Fruit fly (Drosophila melanogaster) whole organism, pupa: ENCODE results near the gene CG5639.

ENCODE experiments used
- CG15710 ChIP-seq: fragments of 200-800 bp; sonication (Bioruptor generic); optimal IDR thresholded peaks from 2 replicates; lab custom pipeline; 2018; ENCODE audit warnings: missing biosample characterization, mild to moderate bottlenecking, missing genetic modification characterization, moderate library complexity
- CG17806 ChIP-seq: fragments of 200-800 bp; sonication (Bioruptor generic); optimal IDR thresholded peaks from 2 replicates; lab custom pipeline; 2018; ENCODE audit warnings: missing biosample characterization, mild to moderate bottlenecking, missing genetic modification characterization, moderate library complexity
- CG32121 ChIP-seq: fragments of 200-800 bp; sonication (Bioruptor generic); IDR thresholded peaks from 2 replicates; pipeline ENCODE4 v1.3.6; 2022; ENCODE audit warnings: missing biosample characterization, missing genetic modification characterization
- CG4496 ChIP-seq: fragments of 200-800 bp; sonication (Bioruptor generic); IDR thresholded peaks from 3 replicates; pipeline ENCODE4 v1.3.6; 2022; ENCODE audit warnings: missing biosample characterization, missing genetic modification characterization
- CG8159 ChIP-seq: fragments of 200-800 bp; sonication (Bioruptor generic); optimal IDR thresholded peaks from 3 replicates; lab custom pipeline; 2018; ENCODE audit warnings: missing biosample characterization, mild to moderate bottlenecking, missing genetic modification characterization, moderate library complexity
- CG8301 ChIP-seq: fragments of 200-800 bp; sonication (Bioruptor generic); optimal IDR thresholded peaks from 2 replicates; lab custom pipeline; 2018; ENCODE audit warnings: missing biosample characterization, mild to moderate bottlenecking, missing genetic modification characterization
- CG9948 ChIP-seq: fragments of 200-800 bp; sonication (Bioruptor generic); optimal IDR thresholded peaks from 2 replicates; lab custom pipeline; 2018; ENCODE audit warnings: missing biosample characterization, mild to moderate bottlenecking, missing genetic modification characterization, moderate library complexity
- D1 ChIP-seq: fragments of 200-800 bp; sonication (Bioruptor generic); optimal IDR thresholded peaks from 2 replicates; lab custom pipeline; 2018; ENCODE audit warnings: missing biosample characterization, mild to moderate bottlenecking, missing genetic modification characterization, moderate library complexity
- Ets98B ChIP-seq: fragments of 200-800 bp; sonication (Bioruptor generic); IDR thresholded peaks from 2 replicates; pipeline ENCODE4 v1.3.6; 2022; ENCODE audit warnings: missing biosample characterization, missing genetic modification characterization
- Pif1A ChIP-seq: fragments of 200-800 bp; sonication (Bioruptor generic); optimal IDR thresholded peaks from 3 replicates; lab custom pipeline; 2016; ENCODE audit warnings: missing biosample characterization, missing genetic modification characterization
- fd96Ca ChIP-seq: fragments of 200-800 bp; sonication (Bioruptor generic); IDR thresholded peaks from 3 replicates; pipeline ENCODE4 v1.3.6; 2022; ENCODE audit warnings: missing biosample characterization, missing genetic modification characterization
- rn ChIP-seq: fragments of 200-800 bp; sonication (Bioruptor generic); IDR thresholded peaks from 2 replicates; pipeline ENCODE4 v1.3.6; 2022; ENCODE audit warnings: missing biosample characterization, missing genetic modification characterization

DNA sequence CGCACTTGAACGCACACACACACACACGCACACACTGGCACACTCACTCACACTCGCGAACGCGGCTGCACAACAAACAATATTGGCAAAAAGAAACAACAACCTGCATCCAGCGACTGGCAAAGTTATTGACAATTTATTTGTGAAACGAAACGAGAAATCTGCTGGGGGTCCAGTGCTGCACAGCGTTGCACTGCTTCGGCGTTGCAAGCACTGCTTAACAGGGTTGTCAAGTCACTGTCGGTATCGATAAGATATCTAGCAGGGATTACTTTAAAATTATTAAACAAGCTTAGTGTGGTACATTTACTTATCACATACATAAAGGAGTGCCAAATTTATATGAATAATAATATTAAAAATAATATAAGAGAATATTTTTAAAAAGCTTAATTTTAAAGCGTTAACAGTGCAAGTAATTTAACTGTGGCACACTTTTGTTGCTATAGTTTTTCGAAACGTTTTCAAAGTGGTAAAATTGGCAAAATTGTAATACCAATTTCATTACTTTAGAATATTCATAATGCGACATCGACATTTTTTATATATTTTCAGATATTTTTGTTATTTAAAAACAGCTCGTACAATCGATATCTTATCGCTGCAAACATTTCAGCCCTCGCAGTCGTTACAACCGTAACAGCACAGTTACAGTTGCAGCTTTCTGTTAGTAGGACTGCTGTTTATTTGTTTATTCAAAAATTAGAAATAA, 11.4 kb upstream of the CG5639 start, which contains the start of the genes dsd and Tusp:
- peak; percentile 32 for TF ChIP-seq CG8301 (tag; lab: Kevin White, UChicago)
- peak; percentile 59 for TF ChIP-seq CG32121 (GFP tag; lab: Robert Waterston, UW)
- TF ChIP-seq Ets98B, result peak; percentile 62
- TF ChIP-seq CG17806 (tag; lab: Kevin White, UChicago), result peak; percentile 37
- peak; percentile 3 for TF ChIP-seq CG9948 (tag; lab: Kevin White, UChicago)
- peak; percentile 56; the same call in 2 of the 3 replicates for TF ChIP-seq fd96Ca (GFP tag; lab: Robert Waterston, UW)
- peak; percentile 64 for TF ChIP-seq CG15710 (tag; lab: Kevin White, UChicago)
- TF ChIP-seq rn (GFP tag; lab: Robert Waterston, UW), result peak; percentile 38; the same call in 1 of the 2 replicates
- no peak for TF ChIP-seq D1 (tag; lab: Kevin White, UChicago)
- TF ChIP-seq CG8159, result peak; percentile 52
- peak; percentile 44 for TF ChIP-seq Pif1A
- TF ChIP-seq CG4496, result peak; percentile 81
